Worm (Caenorhabditis elegans) whole organism, L4 larva: ENCODE results near the gene Y7A5A.20.

ENCODE experiments used
- D1046.2 ChIP-seq: fragments of 200-800 bp; sonication (Bioruptor generic); IDR thresholded peaks from 2 replicates; pipeline ENCODE4 v1.3.6; 2022; ENCODE audit warnings: missing genetic modification characterization, missing compliant biosample characterization
- F26F4.8 ChIP-seq: fragments of 200-800 bp; sonication (Bioruptor generic); conservative IDR thresholded peaks from 2 replicates; pipeline ENCODE4 v1.3.6; 2022; ENCODE audit warnings: missing genetic modification characterization, missing compliant biosample characterization
- F37D6.2 ChIP-seq: sonication (generic microtip); optimal IDR thresholded peaks from 2 replicates; lab custom pipeline; 2016; ENCODE audit warnings: mild to moderate bottlenecking, missing genetic modification characterization, missing compliant biosample characterization
- Y48G9A.11 ChIP-seq: fragments of 200-800 bp; sonication (Bioruptor generic); IDR thresholded peaks from 2 replicates; pipeline ENCODE4 v1.3.6; 2022; ENCODE audit warnings: missing genetic modification reagents, missing genetic modification characterization, missing compliant biosample characterization
- Y5F2A.4 ChIP-seq: fragments of 200-800 bp; sonication (Bioruptor generic); optimal IDR thresholded peaks from 2 replicates; lab custom pipeline; 2018; ENCODE audit warnings: mild to moderate bottlenecking, missing genetic modification characterization, missing compliant biosample characterization
- Y75B8A.6 ChIP-seq: fragments of 200-800 bp; sonication (Bioruptor generic); IDR thresholded peaks from 2 replicates; pipeline ENCODE4 v1.3.6; 2022; ENCODE audit warnings: missing genetic modification reagents, missing genetic modification characterization, missing compliant biosample characterization
- aha-1 ChIP-seq: fragments of 150-350 bp; peaks from one replicate; lab custom pipeline; 2014; ENCODE audit warnings: missing biosample characterization, missing genetic modification characterization
- aly-2 ChIP-seq: sonication (generic microtip); optimal IDR thresholded peaks from 2 replicates; lab custom pipeline; 2018; ENCODE audit warnings: missing biosample characterization, missing genetic modification characterization
- ama-1 ChIP-seq: fragments of 150-350 bp; optimal IDR thresholded peaks from 2 replicates; lab custom pipeline; 2014; ENCODE audit warnings: inconsistent platforms, mixed read lengths
- arid-1 ChIP-seq: fragments of 200-800 bp; sonication (Bioruptor generic); conservative IDR thresholded peaks from 2 replicates; pipeline ENCODE4 v1.3.6; 2022; ENCODE audit warnings: missing genetic modification reagents, missing genetic modification characterization, missing compliant biosample characterization
- attf-4 ChIP-seq: sonication (generic microtip); optimal IDR thresholded peaks from 3 replicates; lab custom pipeline; 2017; ENCODE audit warnings: missing biosample characterization, missing genetic modification characterization
- ceh-44 ChIP-seq: fragments of 200-800 bp; sonication (Bioruptor generic); IDR thresholded peaks from 2 replicates; pipeline ENCODE4 v1.3.6; 2022; ENCODE audit warnings: missing genetic modification reagents, missing genetic modification characterization, missing compliant biosample characterization
- ceh-62 ChIP-seq: sonication (generic microtip); optimal IDR thresholded peaks from 2 replicates; lab custom pipeline; 2017; ENCODE audit warnings: missing biosample characterization, missing genetic modification characterization
- ceh-82 ChIP-seq: sonication (generic microtip); optimal IDR thresholded peaks from 2 replicates; lab custom pipeline; 2017; ENCODE audit warnings: missing biosample characterization, missing genetic modification characterization
- ces-1 ChIP-seq: fragments of 150-350 bp; sonication (generic microtip); optimal IDR thresholded peaks from 4 replicates; lab custom pipeline; 2014; ENCODE audit warnings: missing biosample characterization, missing genetic modification reagents, missing genetic modification characterization
- daf-16 ChIP-seq, 3 experiments: sonication (generic microtip); optimal IDR thresholded peaks; 2 replicates each; lab custom pipeline; 2016 to 2017; ENCODE audit warnings: missing genetic modification characterization in 3 of 3, missing genetic modification reagents in 3 of 3, mild to moderate bottlenecking in 2 of 3, missing compliant biosample characterization in 2 of 3, missing biosample characterization in 1 of 3, moderate library complexity in 1 of 3
- daf-8 ChIP-seq: fragments of 200-800 bp; sonication (Bioruptor generic); IDR thresholded peaks from 2 replicates; pipeline ENCODE4 v1.3.6; 2022; ENCODE audit warnings: missing genetic modification characterization, missing compliant biosample characterization
- dmd-6 ChIP-seq: fragments of 200-800 bp; sonication (Bioruptor generic); IDR thresholded peaks from 2 replicates; pipeline ENCODE4 v1.3.6; 2022; ENCODE audit warnings: missing genetic modification reagents, missing genetic modification characterization, missing compliant biosample characterization
- dmd-8 ChIP-seq: fragments of 200-800 bp; sonication (Bioruptor generic); IDR thresholded peaks from 2 replicates; pipeline ENCODE4 v1.3.6; 2022; ENCODE audit warnings: missing genetic modification characterization, missing compliant biosample characterization
- dmd-9 ChIP-seq: fragments of 200-800 bp; sonication (Bioruptor generic); IDR thresholded peaks from 2 replicates; pipeline ENCODE4 v1.3.6; 2022; ENCODE audit warnings: missing genetic modification reagents, missing genetic modification characterization, missing compliant biosample characterization
- dpl-1 ChIP-seq: fragments of 150-350 bp; optimal IDR thresholded peaks from 2 replicates; lab custom pipeline; 2014; ENCODE audit warnings: missing biosample characterization, missing genetic modification reagents, missing genetic modification characterization
- dve-1 ChIP-seq: sonication (generic microtip); optimal IDR thresholded peaks from 2 replicates; lab custom pipeline; 2017; ENCODE audit warnings: antibody characterized with exemption, mild to moderate bottlenecking, missing genetic modification characterization, missing compliant biosample characterization; ENCODE audit not compliant: insufficient read depth
- egl-43 ChIP-seq: fragments of 200-800 bp; sonication (Bioruptor generic); IDR thresholded peaks from 2 replicates; pipeline ENCODE4 v1.3.6; 2022; ENCODE audit warnings: missing genetic modification reagents, missing genetic modification characterization, missing compliant biosample characterization
- fkh-10 ChIP-seq: fragments of 150-350 bp; optimal IDR thresholded peaks from 2 replicates; lab custom pipeline; 2014; ENCODE audit warnings: missing biosample characterization, missing genetic modification reagents, missing genetic modification characterization
- hmg-1.1 ChIP-seq: fragments of 200-800 bp; sonication (Bioruptor generic); IDR thresholded peaks from 2 replicates; pipeline ENCODE4 v1.3.6; 2022; ENCODE audit warnings: missing genetic modification reagents, missing genetic modification characterization, missing compliant biosample characterization
- jun-1 ChIP-seq: fragments of 150-350 bp; optimal IDR thresholded peaks from 2 replicates; lab custom pipeline; 2014; ENCODE audit warnings: missing biosample characterization, missing genetic modification reagents, missing genetic modification characterization
- lin-13 ChIP-seq: fragments of 150-350 bp; optimal IDR thresholded peaks from 2 replicates; lab custom pipeline; 2014; ENCODE audit warnings: missing biosample characterization, missing genetic modification reagents, missing genetic modification characterization
- lir-3 ChIP-seq: sonication (generic microtip); optimal IDR thresholded peaks from 2 replicates; lab custom pipeline; 2016; ENCODE audit warnings: mild to moderate bottlenecking, missing genetic modification characterization, missing compliant biosample characterization
- madf-9 ChIP-seq: fragments of 200-800 bp; sonication (Bioruptor generic); conservative IDR thresholded peaks from 2 replicates; pipeline ENCODE4 v1.3.6; 2022; ENCODE audit warnings: missing genetic modification reagents, missing genetic modification characterization, missing compliant biosample characterization
- mes-2 ChIP-seq: sonication (generic microtip); optimal IDR thresholded peaks from 2 replicates; lab custom pipeline; 2016; ENCODE audit warnings: missing genotype, mild to moderate bottlenecking, missing genetic modification characterization, missing compliant biosample characterization; ENCODE audit not compliant: poor library complexity, severe bottlenecking
- mxl-2 ChIP-seq: fragments of 200-800 bp; sonication (Bioruptor generic); conservative IDR thresholded peaks from 2 replicates; pipeline ENCODE4 v1.3.6; 2022; ENCODE audit warnings: missing genetic modification reagents, missing genetic modification characterization, missing compliant biosample characterization
- mxl-3 ChIP-seq: fragments of 200-800 bp; sonication (Bioruptor generic); optimal IDR thresholded peaks from 2 replicates; lab custom pipeline; 2018; ENCODE audit warnings: mild to moderate bottlenecking, missing genetic modification characterization, missing compliant biosample characterization
- nhr-237 ChIP-seq: sonication (generic microtip); optimal IDR thresholded peaks from 2 replicates; lab custom pipeline; 2017; ENCODE audit warnings: missing biosample characterization, missing genetic modification characterization
- nhr-25 ChIP-seq: sonication (generic microtip); optimal IDR thresholded peaks from 2 replicates; lab custom pipeline; 2017; ENCODE audit warnings: missing genetic modification characterization, mild to moderate bottlenecking, missing compliant biosample characterization, antibody characterized with exemption, moderate library complexity, borderline replicate concordance; ENCODE audit not compliant: insufficient read depth
- nhr-41 ChIP-seq: fragments of 200-800 bp; sonication (Bioruptor generic); IDR thresholded peaks from 2 replicates; pipeline ENCODE4 v1.3.6; 2022; ENCODE audit warnings: missing genetic modification reagents, missing genetic modification characterization, missing compliant biosample characterization
- nhr-42 ChIP-seq: fragments of 200-800 bp; sonication (Bioruptor generic); IDR thresholded peaks from 2 replicates; pipeline ENCODE4 v1.3.6; 2022; ENCODE audit warnings: missing genetic modification characterization, missing compliant biosample characterization
- nhr-48 ChIP-seq: sonication (generic microtip); optimal IDR thresholded peaks from 2 replicates; lab custom pipeline; 2016; ENCODE audit warnings: mild to moderate bottlenecking, missing genetic modification characterization, missing compliant biosample characterization
- php-3 ChIP-seq: fragments of 200-800 bp; sonication (Bioruptor generic); IDR thresholded peaks from 2 replicates; pipeline ENCODE4 v1.3.6; 2022; ENCODE audit warnings: missing genetic modification reagents, missing genetic modification characterization, missing compliant biosample characterization
- saeg-2 ChIP-seq: fragments of 200-800 bp; sonication (Bioruptor generic); IDR thresholded peaks from 2 replicates; pipeline ENCODE4 v1.3.6; 2022; ENCODE audit warnings: missing genetic modification reagents, missing genetic modification characterization, missing compliant biosample characterization
- sdz-12 ChIP-seq: fragments of 200-800 bp; sonication (Bioruptor generic); optimal IDR thresholded peaks from 2 replicates; lab custom pipeline; 2018; ENCODE audit warnings: mild to moderate bottlenecking, missing genetic modification characterization, missing compliant biosample characterization
- set-16 ChIP-seq: fragments of 200-800 bp; sonication (Bioruptor generic); IDR thresholded peaks from 2 replicates; pipeline ENCODE4 v1.3.6; 2022; ENCODE audit warnings: missing genetic modification reagents, missing genetic modification characterization, missing compliant biosample characterization
- snpc-1.2 ChIP-seq: fragments of 200-800 bp; sonication (Bioruptor generic); IDR thresholded peaks from 2 replicates; pipeline ENCODE4 v1.3.6; 2022; ENCODE audit warnings: missing genetic modification reagents, missing genetic modification characterization, missing compliant biosample characterization
- spr-1 ChIP-seq: sonication (generic microtip); optimal IDR thresholded peaks from 2 replicates; lab custom pipeline; 2016; ENCODE audit warnings: mild to moderate bottlenecking, missing genetic modification characterization, missing compliant biosample characterization
- tra-1 ChIP-seq: fragments of 200-800 bp; sonication (Bioruptor generic); IDR thresholded peaks from 2 replicates; pipeline ENCODE4 v1.3.6; 2022; ENCODE audit warnings: missing genetic modification reagents, missing genetic modification characterization, missing compliant biosample characterization
- unc-130 ChIP-seq: sonication (generic microtip); optimal IDR thresholded peaks from 2 replicates; lab custom pipeline; 2016; ENCODE audit warnings: missing genetic modification reagents, missing genetic modification characterization, missing compliant biosample characterization
- unc-39 ChIP-seq: sonication (generic microtip); optimal IDR thresholded peaks from 2 replicates; lab custom pipeline; 2017; ENCODE audit warnings: missing biosample characterization, missing genetic modification characterization
- zag-1 ChIP-seq: fragments of 150-350 bp; optimal IDR thresholded peaks from 2 replicates; lab custom pipeline; 2014; ENCODE audit warnings: missing biosample characterization, missing genetic modification characterization
- zfp-2 ChIP-seq: sonication (generic microtip); optimal IDR thresholded peaks from 2 replicates; lab custom pipeline; 2016; ENCODE audit warnings: mild to moderate bottlenecking, missing genetic modification characterization, missing compliant biosample characterization
- zfp-3 ChIP-seq: fragments of 200-800 bp; sonication (Bioruptor generic); conservative IDR thresholded peaks from 2 replicates; pipeline ENCODE4 v1.3.6; 2022; ENCODE audit warnings: missing genetic modification reagents, missing genetic modification characterization, missing compliant biosample characterization
- zip-11 ChIP-seq: fragments of 200-800 bp; sonication (Bioruptor generic); IDR thresholded peaks from 2 replicates; pipeline ENCODE4 v1.3.6; 2022; ENCODE audit warnings: missing genetic modification characterization, missing compliant biosample characterization

Y7A5A.20 gene

DNA sequence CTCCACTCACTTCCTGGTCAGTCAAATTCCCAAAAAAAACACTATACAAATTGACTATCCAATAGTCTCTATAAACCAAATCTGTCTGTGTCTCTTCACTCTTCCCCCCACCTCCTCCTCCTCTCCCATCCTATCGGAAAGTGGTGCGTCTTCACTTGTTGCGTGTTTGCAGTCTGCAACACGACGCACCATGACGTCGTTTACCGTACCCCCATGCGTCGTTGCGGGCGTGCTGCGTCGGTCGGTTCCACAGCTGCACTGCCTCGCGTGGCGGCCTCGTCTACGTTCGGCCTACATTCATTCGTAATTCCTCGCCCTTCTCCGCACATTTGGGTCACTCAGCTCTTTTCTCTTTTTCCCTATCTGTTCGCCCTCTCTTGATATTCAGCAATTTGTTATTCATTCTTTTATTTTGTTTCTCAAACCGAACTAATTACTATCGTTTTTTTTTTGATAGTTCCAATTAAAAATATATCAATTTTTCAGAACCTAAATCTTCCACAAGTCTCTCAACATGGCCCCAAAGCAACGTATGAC lies 13.0 kb downstream of the Y7A5A.20 start, which contains the start of gene serp-1.1 (continued):
- TF ChIP-seq set-16 (GFP tag; lab: Robert Waterston, UW): peak; percentile 97
- TF ChIP-seq unc-39 (tag; lab: Kevin White, UChicago): peak; percentile 42
- TF ChIP-seq Y48G9A.11: peak; percentile 49; the same call in 1 of the 2 replicates
- TF ChIP-seq daf-16 (GFP tag; optimal IDR thresholded peaks at IDR 0.05; lab: Kevin White, UChicago): peak; percentile 94
- TF ChIP-seq daf-16 (tag; optimal IDR thresholded peaks at IDR 0.05; lab: Kevin White, UChicago): peak; percentile 80
- TF ChIP-seq Y75B8A.6 (GFP tag; lab: Robert Waterston, UW): peak; percentile 96
- TF ChIP-seq dmd-8 (GFP tag; lab: Robert Waterston, UW): peak; percentile 81
- peak; percentile 85 for TF ChIP-seq dpl-1 (GFP tag; lab: Kevin White, UChicago)
- TF ChIP-seq dmd-6 (GFP tag; lab: Robert Waterston, UW): peak; percentile 100
- peak; percentile 92 for TF ChIP-seq dmd-9
- TF ChIP-seq zfp-3 (GFP tag; lab: Robert Waterston, UW): peak; percentile 96
- peak; percentile 98 for TF ChIP-seq saeg-2 (GFP tag; lab: Robert Waterston, UW)
- peak; percentile 32 for TF ChIP-seq ces-1 (GFP tag; lab: Kevin White, UChicago)
- TF ChIP-seq zfp-2 (tag; lab: Kevin White, UChicago): peak; percentile 83
- TF ChIP-seq attf-4: peak; percentile 56
- no peak for TF ChIP-seq unc-130
- TF ChIP-seq jun-1 (tag; lab: Kevin White, UChicago): peak; percentile 95
- no peak for TF ChIP-seq F26F4.8
- TF ChIP-seq ceh-44 (GFP tag; lab: Robert Waterston, UW): peak; percentile 25; the same call in 1 of the 2 replicates
- no peak for TF ChIP-seq aly-2 (tag; lab: Kevin White, UChicago)
- TF ChIP-seq nhr-237: peak; percentile 76
- peak; percentile 99 for TF ChIP-seq nhr-41 (GFP tag; lab: Robert Waterston, UW)
- peak; percentile 86 for TF ChIP-seq lir-3
- TF ChIP-seq mxl-3 (GFP tag; lab: Kevin White, UChicago): peak; percentile 100
- peak; percentile 91 for TF ChIP-seq mxl-2 (GFP tag; lab: Robert Waterston, UW)
- TF ChIP-seq zag-1 (tag; lab: Kevin White, UChicago): peak; percentile 62
- TF ChIP-seq spr-1 (tag; lab: Kevin White, UChicago): peak; percentile 97
- TF ChIP-seq egl-43: peak; percentile 98
- peak; percentile 99 for TF ChIP-seq tra-1 (GFP tag; lab: Robert Waterston, UW)
- TF ChIP-seq nhr-48 (tag; lab: Kevin White, UChicago): peak; percentile 98
- peak; percentile 97 for TF ChIP-seq mes-2 (tag; lab: Kevin White, UChicago)
- peak; percentile 100 for TF ChIP-seq dve-1
- TF ChIP-seq ceh-82: no peak
- TF ChIP-seq snpc-1.2 (GFP tag; lab: Robert Waterston, UW): peak; percentile 70; the same call in 1 of the 2 replicates
- peak; percentile 96 for TF ChIP-seq F37D6.2 (tag; lab: Kevin White, UChicago)
- peak; percentile 98 for TF ChIP-seq nhr-42 (GFP tag; lab: Robert Waterston, UW)
- peak; percentile 97 for TF ChIP-seq madf-9
- TF ChIP-seq aha-1: peak; percentile 100
- peak; percentile 99 for TF ChIP-seq lin-13 (GFP tag; lab: Kevin White, UChicago)
- peak; percentile 99 for TF ChIP-seq hmg-1.1 (GFP tag; lab: Robert Waterston, UW)
- TF ChIP-seq php-3 (GFP tag; lab: Robert Waterston, UW): peak; percentile 91
- TF ChIP-seq arid-1 (GFP tag; lab: Robert Waterston, UW): peak; percentile 96
- TF ChIP-seq Y5F2A.4 (GFP tag; lab: Kevin White, UChicago): peak; percentile 85
- peak; percentile 20 for TF ChIP-seq sdz-12 (GFP tag; lab: Kevin White, UChicago)
- peak; percentile 30 for TF ChIP-seq ama-1 (lab: Kevin White, UChicago)
- peak; percentile 92 for TF ChIP-seq D1046.2
- no peak for TF ChIP-seq zip-11
- peak; percentile 96 for TF ChIP-seq fkh-10 (GFP tag; lab: Kevin White, UChicago)
- peak; percentile 98 for TF ChIP-seq nhr-25 (tag; lab: Kevin White, UChicago)
- no peak for TF ChIP-seq ceh-62 (tag; lab: Kevin White, UChicago)
- TF ChIP-seq daf-8: peak; percentile 90; the same call in 1 of the 2 replicates
